Worm (Caenorhabditis elegans) whole organism, L1 larva: ENCODE results near the gene C15F1.8.

Source experiments
- alr-1 ChIP-seq: fragments of 200-800 bp; sonication (Bioruptor generic); optimal IDR thresholded peaks from 2 replicates; lab custom pipeline; 2018; ENCODE audit warnings: borderline replicate concordance, mild to moderate bottlenecking, missing genetic modification characterization, missing compliant biosample characterization
- elt-2 ChIP-seq: sonication (generic microtip); optimal IDR thresholded peaks from 2 replicates; lab custom pipeline; 2016; ENCODE audit warnings: missing genetic modification characterization, mild to moderate bottlenecking, inconsistent platforms, missing compliant biosample characterization, missing genetic modification reagents
- nhr-12 ChIP-seq: sonication (generic microtip); optimal IDR thresholded peaks from 2 replicates; lab custom pipeline; 2017; ENCODE audit warnings: missing biosample characterization, missing genetic modification characterization
- nhr-71 ChIP-seq: sonication (generic microtip); optimal IDR thresholded peaks from 2 replicates; lab custom pipeline; 2016; ENCODE audit warnings: mild to moderate bottlenecking, missing genetic modification characterization, moderate library complexity, missing compliant biosample characterization
- nhr-76 ChIP-seq: sonication (generic microtip); optimal IDR thresholded peaks from 2 replicates; lab custom pipeline; 2017; ENCODE audit warnings: missing biosample characterization, missing genetic modification characterization
- pax-3 ChIP-seq: fragments of 200-800 bp; sonication (Bioruptor generic); optimal IDR thresholded peaks from 2 replicates; lab custom pipeline; 2018; ENCODE audit warnings: mild to moderate bottlenecking, missing genetic modification characterization, moderate library complexity, missing compliant biosample characterization
- skn-1 ChIP-seq: fragments of 150-350 bp; optimal IDR thresholded peaks from 2 replicates; lab custom pipeline; 2014; ENCODE audit warnings: missing biosample characterization, missing genetic modification characterization
- unc-130 ChIP-seq: fragments of 150-350 bp; optimal IDR thresholded peaks from 2 replicates; lab custom pipeline; 2017; ENCODE audit warnings: missing biosample characterization, missing genetic modification characterization, inconsistent platforms
- unc-62 ChIP-seq: fragments of 150-350 bp; optimal IDR thresholded peaks from 2 replicates; lab custom pipeline; 2014; ENCODE audit warnings: missing biosample characterization, missing genetic modification reagents, missing genetic modification characterization

DNA sequence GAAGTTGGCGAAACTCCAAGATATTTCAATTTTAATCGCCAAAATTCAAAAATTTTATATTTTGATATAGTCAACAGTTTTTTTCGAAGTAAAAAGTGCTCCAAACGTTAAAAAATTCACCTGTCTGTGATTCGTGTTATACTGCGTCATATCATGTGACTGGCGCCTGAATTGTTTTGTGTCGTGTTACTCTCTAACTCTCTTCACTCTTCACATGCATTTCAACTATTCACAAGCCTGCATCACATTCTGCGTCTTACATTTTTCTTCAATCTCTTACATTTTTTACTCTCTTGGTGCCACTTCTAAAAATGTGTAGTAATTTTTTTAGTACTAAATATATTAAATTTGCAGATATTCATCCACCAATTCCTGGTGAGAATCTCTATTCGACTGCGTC, 49.2 kb downstream of the C15F1.8 start, which contains the start of gene flcn-1:
- TF ChIP-seq unc-130 (tag; lab: Kevin White, UChicago) (peak; percentile 20), nhr-76 (tag; lab: Kevin White, UChicago) (no peak), elt-2 (tag; lab: Kevin White, UChicago) (peak; percentile 41), nhr-12 (no peak), alr-1 (tag; lab: Kevin White, UChicago) (no peak), unc-62 (GFP tag; lab: Kevin White, UChicago) (no peak), nhr-71 (tag; lab: Kevin White, UChicago) (peak; percentile 78), skn-1 (tag; lab: Kevin White, UChicago) (no peak), pax-3 (tag; lab: Kevin White, UChicago) (no peak)
